Fruit fly (Drosophila melanogaster): Measurements from ENCODE around the gene RpS12.

RpS12 gene

DNA sequence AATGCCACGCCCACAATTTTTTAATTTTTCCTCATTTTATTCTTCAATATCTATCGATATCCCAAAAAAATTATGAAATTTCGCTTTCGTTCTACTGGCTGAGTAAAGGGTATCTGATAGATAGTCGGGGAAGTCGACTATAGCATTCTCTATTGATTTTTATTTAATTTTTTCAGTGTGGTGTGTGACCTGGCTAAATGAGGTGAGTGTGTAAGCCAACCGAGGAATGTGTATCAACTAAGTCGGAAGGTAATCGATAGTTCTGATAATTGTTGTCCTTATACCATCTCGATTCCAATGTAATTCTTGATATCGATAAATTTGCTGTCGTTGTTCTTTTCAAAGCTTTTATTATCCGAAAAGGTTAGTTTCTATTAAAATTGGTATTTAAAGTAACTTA, 16.7 kb upstream of the RpS12 start, which contains the start of gene CG11263 (continued):
- TF ChIP-seq achi (GFP tag; optimal IDR thresholded peaks at IDR 0.05) (no peak), CG8632 (GFP tag; optimal IDR thresholded peaks at IDR 0.05) (no peak), CG32006 (GFP tag; optimal IDR thresholded peaks at IDR 0.05) (no peak), Sox15 (GFP tag; optimal IDR thresholded peaks at IDR 0.05) (peak; percentile 7), CG11762 (GFP tag; optimal IDR thresholded peaks at IDR 0.05; ENCODE audit: insufficient read depth) (no peak), vri (GFP tag; optimal IDR thresholded peaks at IDR 0.05) (no peak), spab (GFP tag; optimal IDR thresholded peaks at IDR 0.05) (no peak)

DNA sequence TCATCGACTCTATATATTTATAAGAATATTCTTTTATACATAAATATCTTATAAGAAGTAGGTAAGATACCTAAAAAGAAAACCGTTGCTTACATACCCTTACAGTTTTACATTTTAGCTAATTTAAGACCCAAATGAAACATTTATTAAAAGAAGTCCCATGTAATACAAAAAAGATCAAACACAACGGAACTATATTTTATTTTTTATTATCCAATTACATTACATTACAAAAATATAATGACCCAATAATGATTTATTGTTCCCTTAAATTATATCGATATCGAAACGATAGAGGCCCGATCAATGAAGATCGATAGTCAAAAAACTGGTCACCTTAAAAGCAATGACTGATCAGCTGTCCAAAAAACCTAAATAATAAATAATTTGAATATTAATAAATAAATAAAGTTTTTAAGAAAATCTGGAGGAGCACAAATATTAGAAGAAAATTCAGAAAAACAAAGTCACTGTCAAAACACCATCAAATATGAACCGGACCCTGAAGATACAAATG, 15.1 kb upstream of the RpS12 start:
- peak; percentile 7 for TF ChIP-seq OdsH (GFP tag; optimal IDR thresholded peaks at IDR 0.05)
- TF ChIP-seq Eip78C (GFP tag), result peak; percentile 8
- no peak for TF ChIP-seq CG15336 (GFP tag; IDR thresholded peaks at IDR 0.05)

DNA sequence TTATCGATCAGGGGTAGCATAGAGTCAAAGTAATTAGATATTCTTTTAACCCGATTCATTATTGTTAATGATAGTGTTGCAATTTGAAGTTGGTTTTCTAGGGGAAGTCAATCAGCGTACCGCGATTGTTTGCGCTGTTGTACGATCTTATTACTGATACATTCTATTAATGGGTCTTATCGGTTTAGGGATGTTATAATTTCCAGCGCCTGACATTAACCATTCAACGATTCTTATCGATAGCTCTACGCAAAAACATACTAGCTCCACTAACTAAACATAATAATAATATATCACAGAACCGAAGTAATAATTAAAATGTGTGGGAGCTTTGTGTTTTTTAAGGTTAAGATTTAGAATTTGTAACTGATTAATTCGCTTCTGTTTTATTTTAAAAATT, 11.6 kb upstream of the RpS12 start, which contains the start of gene Cul6:
Gene Cul6, minus strand, starts transcription at position 175 of the 400 bp plus-strand sequence.
- TF ChIP-seq Sox14 (GFP tag; optimal IDR thresholded peaks at IDR 0.05), result no peak
- TF ChIP-seq CG6854 (GFP tag; optimal IDR thresholded peaks at IDR 0.05), result no peak
- no peak for TF ChIP-seq lz (GFP tag; optimal IDR thresholded peaks at IDR 0.05)
- TF ChIP-seq spab (GFP tag; optimal IDR thresholded peaks at IDR 0.05), result no peak
- TF ChIP-seq fkh (GFP tag; optimal IDR thresholded peaks at IDR 0.05), result no peak
- no peak for TF ChIP-seq Hr38 (GFP tag; optimal IDR thresholded peaks at IDR 0.05)
- TF ChIP-seq Smox (GFP tag; optimal IDR thresholded peaks at IDR 0.05), result no peak
- no peak for TF ChIP-seq acj6 (GFP tag; optimal IDR thresholded peaks at IDR 0.05)
- TF ChIP-seq CG9139 (GFP tag; optimal IDR thresholded peaks at IDR 0.05), result no peak
- no peak for TF ChIP-seq fd85E (GFP tag; optimal IDR thresholded peaks at IDR 0.05)
- TF ChIP-seq Sox15 (GFP tag; optimal IDR thresholded peaks at IDR 0.05), result no peak
- peak; percentile 61 for TF ChIP-seq Eip78C (GFP tag)
- peak; percentile 13 for TF ChIP-seq esn (GFP tag; optimal IDR thresholded peaks at IDR 0.05)
- no peak for TF ChIP-seq CG6276 (GFP tag; optimal IDR thresholded peaks at IDR 0.05)
- no peak for TF ChIP-seq CG32006 (GFP tag; optimal IDR thresholded peaks at IDR 0.05)
- peak; percentile 5 for TF ChIP-seq cyc (GFP tag; optimal IDR thresholded peaks at IDR 0.05)

DNA sequence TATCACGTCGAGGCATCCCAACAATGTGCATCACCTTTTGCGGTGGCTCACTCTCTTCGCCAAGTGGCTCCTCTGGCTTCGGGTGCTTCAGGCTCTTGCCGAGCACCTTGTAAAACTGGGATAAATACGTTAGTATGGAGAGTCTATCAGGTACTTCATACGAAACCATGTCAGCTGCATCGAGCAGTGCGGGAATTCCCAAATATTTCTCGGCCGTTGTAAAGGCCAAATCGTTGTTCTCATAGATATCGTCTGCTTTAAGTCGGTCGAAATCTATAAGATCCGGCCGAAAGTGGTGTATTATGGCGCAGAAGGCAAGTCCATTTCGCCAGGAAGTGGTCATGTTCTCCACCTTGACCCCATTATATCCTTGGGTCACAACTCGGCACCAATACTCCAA, 8.5 kb upstream of the RpS12 start:
- peak; percentile 67 for TF ChIP-seq svp (GFP tag)
- TF ChIP-seq fd59A (GFP tag; optimal IDR thresholded peaks at IDR 0.05), result no peak

DNA sequence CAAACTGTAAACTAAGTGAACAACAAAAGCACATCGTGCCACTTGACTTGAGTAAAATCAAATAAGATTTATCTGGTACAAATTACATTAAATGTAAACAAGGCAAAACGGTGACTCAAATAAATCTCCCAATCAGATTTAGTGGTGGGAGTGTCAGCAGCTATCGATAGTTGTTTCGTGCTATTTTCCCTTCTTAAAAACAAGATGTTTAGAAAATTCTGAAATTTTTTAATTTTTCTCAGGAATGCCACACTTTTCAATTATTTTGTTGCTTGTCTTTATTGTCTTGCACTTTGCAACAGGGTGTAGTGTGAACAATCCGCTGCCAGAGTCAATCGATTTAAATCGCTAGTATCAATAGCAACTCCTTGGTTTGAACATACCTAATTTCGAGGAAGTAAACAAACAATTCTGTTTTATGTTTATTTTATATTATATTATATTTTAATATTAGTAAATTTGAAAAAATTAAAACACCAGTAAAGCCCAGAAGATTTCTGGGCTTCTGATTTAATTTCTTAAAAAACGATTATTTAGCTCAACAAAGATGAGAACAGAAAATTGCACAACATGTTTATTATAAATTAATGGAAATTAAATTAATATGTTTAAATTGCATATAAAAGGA, 7.8 kb upstream of the RpS12 start, which contains the start of gene MICAL-like:
Gene MICAL-like, minus strand, starts transcription at position 138 of the 628 bp plus-strand sequence.
- no peak for TF ChIP-seq CG4318 (GFP tag; optimal IDR thresholded peaks at IDR 0.05)
- no peak for TF ChIP-seq CG11762 (GFP tag; optimal IDR thresholded peaks at IDR 0.05; ENCODE audit: insufficient read depth)
- no peak for TF ChIP-seq acj6 (GFP tag; optimal IDR thresholded peaks at IDR 0.05)
- no peak for TF ChIP-seq vri (GFP tag; optimal IDR thresholded peaks at IDR 0.05)
- no peak for TF ChIP-seq CG6808 (GFP tag; optimal IDR thresholded peaks at IDR 0.05)
- TF ChIP-seq Sox14 (GFP tag; optimal IDR thresholded peaks at IDR 0.05), result peak; percentile 28
- TF ChIP-seq Sox102F (GFP tag; optimal IDR thresholded peaks at IDR 0.05), result no peak
- no peak for TF ChIP-seq salr (GFP tag; optimal IDR thresholded peaks at IDR 0.05)
- no peak for TF ChIP-seq CG10631 (GFP tag; optimal IDR thresholded peaks at IDR 0.05)
- no peak for TF ChIP-seq dsx (GFP tag; optimal IDR thresholded peaks at IDR 0.05; ENCODE audit: poor library complexity, severe bottlenecking)
- no peak for TF ChIP-seq CG6854 (GFP tag; optimal IDR thresholded peaks at IDR 0.05)
- TF ChIP-seq CG31627 (GFP tag; optimal IDR thresholded peaks at IDR 0.05), result peak; percentile 56
- TF ChIP-seq Hr38 (GFP tag; optimal IDR thresholded peaks at IDR 0.05), result no peak
- TF ChIP-seq CG6792 (GFP tag; optimal IDR thresholded peaks at IDR 0.05), result no peak
- TF ChIP-seq Eip78C (GFP tag), result peak; percentile 52
- no peak for TF ChIP-seq ss (GFP tag; optimal IDR thresholded peaks at IDR 0.05)
- TF ChIP-seq CG3032 (tag; optimal IDR thresholded peaks at IDR 0.05), result no peak
- TF ChIP-seq CG9139 (GFP tag; optimal IDR thresholded peaks at IDR 0.05), result no peak
- TF ChIP-seq lz (GFP tag; optimal IDR thresholded peaks at IDR 0.05), result peak; percentile 24
- TF ChIP-seq CG8319 (GFP tag; optimal IDR thresholded peaks at IDR 0.05), result no peak
- peak; percentile 28 for TF ChIP-seq OdsH (GFP tag; optimal IDR thresholded peaks at IDR 0.05)
- TF ChIP-seq CG15336 (GFP tag; IDR thresholded peaks at IDR 0.05), result no peak
- no peak for TF ChIP-seq CG11902 (GFP tag; optimal IDR thresholded peaks at IDR 0.05)
- no peak for TF ChIP-seq CG16779 (tag; optimal IDR thresholded peaks at IDR 0.05)
- TF ChIP-seq CG7368 (GFP tag; optimal IDR thresholded peaks at IDR 0.05), result no peak
- TF ChIP-seq eg (GFP tag; IDR thresholded peaks at IDR 0.05), result no peak
- TF ChIP-seq Eip93F (GFP tag; optimal IDR thresholded peaks at IDR 0.05), result no peak
- no peak for TF ChIP-seq Met (GFP tag; optimal IDR thresholded peaks at IDR 0.05)
- no peak for TF ChIP-seq CG8632 (GFP tag; optimal IDR thresholded peaks at IDR 0.05)
- TF ChIP-seq svp (GFP tag), result peak; percentile 44
- no peak for TF ChIP-seq spab (GFP tag; optimal IDR thresholded peaks at IDR 0.05)

Measured in whole organism, prepupa.